Fruit fly (Drosophila melanogaster) Kc167 (cell line): Measurements from ENCODE around the gene Tpi.

Experiments used
- Myc ChIP-seq: fragments of >200 bp; optimal IDR thresholded peaks from 2 replicates; lab custom pipeline; 2017; ENCODE audit warnings: missing external identifiers
- Sin3A ChIP-seq: fragments of >200 bp; optimal IDR thresholded peaks from 2 replicates; lab custom pipeline; 2018; ENCODE audit warnings: missing external identifiers
- h ChIP-seq: fragments of >200 bp; optimal IDR thresholded peaks from 3 replicates; lab custom pipeline; 2018; ENCODE audit warnings: missing external identifiers
- insv ChIP-seq: fragments of >200 bp; optimal IDR thresholded peaks from 3 replicates; lab custom pipeline; 2018; ENCODE audit warnings: missing external identifiers
- psq ChIP-seq: fragments of >200 bp; optimal IDR thresholded peaks from 2 replicates; lab custom pipeline; 2017; ENCODE audit warnings: missing external identifiers
- ttk ChIP-seq: sonication (Bioruptor generic); optimal IDR thresholded peaks from 2 replicates; lab custom pipeline; 2017; ENCODE audit warnings: missing external identifiers

Gene Tpi

dm6 chr3R:30163228-30163627 is 28.8 kb upstream of the Tpi start:
- TF ChIP-seq psq, result no peak
- no peak for TF ChIP-seq Myc (lab: Kevin White, UChicago)
- TF ChIP-seq insv, result no peak
- no peak for TF ChIP-seq h (lab: Kevin White, UChicago)
- no peak for TF ChIP-seq ttk (lab: Kevin White, UChicago)

DNA sequence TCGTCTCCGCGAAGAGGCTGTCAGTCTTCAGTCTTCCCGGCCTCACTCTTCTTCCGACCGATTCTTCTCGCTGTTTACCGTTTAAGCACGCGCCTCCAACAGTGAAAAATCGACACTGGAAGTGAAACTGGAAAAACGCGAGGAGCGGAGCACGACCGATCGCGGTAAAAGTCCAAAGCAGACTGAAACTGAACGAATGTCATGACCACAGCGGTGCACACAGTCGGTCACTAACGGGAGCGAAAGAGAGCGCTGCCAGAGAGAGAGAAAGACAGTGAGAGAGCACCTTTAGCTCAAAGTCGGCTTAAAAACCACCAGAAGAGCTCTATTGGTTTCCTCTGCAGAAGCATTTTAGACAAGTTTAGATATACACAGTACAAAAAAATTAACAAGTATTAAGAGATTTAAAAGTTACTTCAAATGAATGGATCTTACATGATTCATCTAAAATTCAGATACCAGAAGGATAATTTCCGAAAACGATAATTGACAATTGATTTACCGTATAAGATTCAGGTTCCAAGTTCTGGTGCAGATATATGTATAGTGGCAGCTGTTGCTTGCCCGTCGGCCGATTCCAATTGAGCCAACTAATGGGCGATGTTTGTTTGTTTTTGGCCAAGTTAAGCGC is 26.0 kb upstream of the Tpi start, which contains the start of gene CG11498:
Gene CG11498 (minus strand): TSS at position 162 of the 631 bp plus-strand sequence.
- TF ChIP-seq Myc (lab: Kevin White, UChicago) (no peak), ttk (lab: Kevin White, UChicago) (no peak), h (lab: Kevin White, UChicago) (no peak), Sin3A (lab: Kevin White, UChicago) (no peak), psq (no peak), insv (no peak)

dm6 chr3R:30153864-30154263 is 19.5 kb upstream of the Tpi start:
- no peak for TF ChIP-seq psq
- TF ChIP-seq ttk (lab: Kevin White, UChicago), result no peak
- TF ChIP-seq insv, result no peak
- no peak for TF ChIP-seq Sin3A (lab: Kevin White, UChicago)
- TF ChIP-seq h (lab: Kevin White, UChicago), result no peak
- TF ChIP-seq Myc (lab: Kevin White, UChicago), result no peak

DNA sequence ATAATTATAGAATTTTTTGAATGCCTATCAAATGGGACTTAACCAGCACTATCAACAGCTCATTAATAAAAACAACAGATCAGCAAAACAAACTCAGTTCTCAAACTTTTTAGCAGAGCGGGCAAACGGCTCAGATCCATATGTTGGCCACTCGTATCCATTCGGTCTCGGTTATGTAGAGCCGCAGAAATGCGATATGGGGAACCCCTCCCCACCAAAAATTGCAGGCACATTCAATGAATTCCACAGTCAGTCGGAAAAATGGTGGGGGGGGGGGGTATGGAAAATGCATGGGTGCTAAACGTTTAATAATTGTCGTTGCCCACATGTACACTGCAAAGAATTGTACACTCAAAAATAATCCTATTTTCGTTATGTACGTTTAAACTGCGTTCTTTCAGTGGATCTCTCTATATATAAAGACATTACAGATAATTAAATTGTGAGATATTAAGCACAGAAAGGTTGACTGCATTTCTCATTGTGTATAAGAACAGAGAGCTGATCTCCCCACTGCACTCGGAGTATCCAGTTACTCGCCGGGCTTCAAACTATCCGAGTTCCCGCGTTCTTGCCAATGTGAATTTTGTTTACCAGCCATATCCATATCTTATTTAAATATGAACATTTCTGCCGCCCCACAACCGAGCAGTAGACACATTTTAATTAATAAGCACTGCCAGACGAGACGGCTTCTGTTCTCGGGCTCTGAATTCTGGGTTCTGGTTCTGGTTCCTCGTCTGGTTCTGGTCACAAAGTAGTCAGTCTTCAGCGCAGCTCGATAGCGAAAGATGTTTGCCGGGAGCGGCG is 17.1 kb upstream of the Tpi start, which contains the start of gene CG15529:
Gene CG15529 (plus strand): TSS at position 760 of the 810 bp plus-strand sequence.
- TF ChIP-seq h (lab: Kevin White, UChicago), result no peak
- no peak for TF ChIP-seq insv
- TF ChIP-seq Myc (lab: Kevin White, UChicago), result no peak
- TF ChIP-seq psq, result no peak
- no peak for TF ChIP-seq Sin3A (lab: Kevin White, UChicago)
- no peak for TF ChIP-seq ttk (lab: Kevin White, UChicago)

DNA sequence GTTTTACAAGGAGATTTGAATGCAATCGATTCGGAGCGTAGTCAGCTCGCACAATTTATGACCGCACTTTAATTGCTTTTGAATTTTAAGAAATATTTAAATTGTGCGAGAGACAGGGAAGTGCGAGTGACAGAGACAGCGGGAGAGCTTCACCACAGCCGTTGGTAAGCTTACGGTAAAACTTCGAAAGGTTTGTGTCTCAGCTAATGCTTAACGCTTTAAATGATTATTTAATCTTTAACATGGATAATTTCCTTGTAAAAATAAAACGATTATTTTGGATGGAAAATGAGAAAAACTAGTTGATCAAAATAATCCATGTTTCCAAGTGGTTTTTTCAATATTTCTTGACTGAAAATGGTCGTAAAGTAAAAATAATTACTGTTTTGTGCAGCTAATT is 16.2 kb upstream of the Tpi start:
- no peak for TF ChIP-seq Sin3A (lab: Kevin White, UChicago)
- no peak for TF ChIP-seq insv
- TF ChIP-seq psq, result no peak
- no peak for TF ChIP-seq ttk (lab: Kevin White, UChicago)
- no peak for TF ChIP-seq h (lab: Kevin White, UChicago)
- TF ChIP-seq Myc (lab: Kevin White, UChicago), result no peak

DNA sequence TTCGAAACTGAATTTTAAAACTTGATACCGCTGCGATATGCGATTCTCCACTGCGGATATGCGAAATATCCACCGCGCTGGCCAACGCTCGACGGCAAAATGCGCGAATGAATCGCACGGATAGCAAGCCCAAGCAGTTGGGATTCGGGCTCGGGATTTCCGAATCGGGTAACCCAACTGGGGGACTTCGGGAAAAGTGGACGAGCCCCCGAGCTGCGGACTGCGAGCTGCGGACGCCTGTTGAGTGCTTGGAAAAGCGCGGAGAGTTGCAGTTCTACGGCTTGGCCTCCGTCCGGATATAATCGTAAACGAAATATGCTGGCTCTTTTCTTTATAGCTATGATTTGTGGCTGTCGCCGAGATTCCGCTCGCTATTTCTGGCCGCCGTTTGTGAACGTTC is 15.1 kb upstream of the Tpi start, which contains the start of gene AdoR:
Gene AdoR (minus strand): TSS at position 101 of the 400 bp plus-strand sequence.
- TF ChIP-seq Sin3A (lab: Kevin White, UChicago), result no peak
- no peak for TF ChIP-seq ttk (lab: Kevin White, UChicago)
- no peak for TF ChIP-seq Myc (lab: Kevin White, UChicago)
- no peak for TF ChIP-seq insv
- no peak for TF ChIP-seq h (lab: Kevin White, UChicago)

dm6 chr3R:30132295-30132694 is 2.1 kb downstream of the Tpi start, which contains the start of gene CG31029:
Gene CG31029 (minus strand): TSS chr3R:30132395.
- TF ChIP-seq psq (no peak), Myc (lab: Kevin White, UChicago) (no peak), insv (no peak), h (lab: Kevin White, UChicago) (no peak), ttk (lab: Kevin White, UChicago) (no peak), Sin3A (lab: Kevin White, UChicago) (no peak)

dm6 chr3R:30129019-30129418 is 5.4 kb downstream of the Tpi start, which contains the start of gene Ppi1:
Gene Ppi1 (minus strand): TSS chr3R:30129119.
- no peak for TF ChIP-seq Sin3A (lab: Kevin White, UChicago)
- no peak for TF ChIP-seq ttk (lab: Kevin White, UChicago)
- no peak for TF ChIP-seq insv
- TF ChIP-seq psq, result no peak
- no peak for TF ChIP-seq h (lab: Kevin White, UChicago)
- TF ChIP-seq Myc (lab: Kevin White, UChicago), result no peak

DNA sequence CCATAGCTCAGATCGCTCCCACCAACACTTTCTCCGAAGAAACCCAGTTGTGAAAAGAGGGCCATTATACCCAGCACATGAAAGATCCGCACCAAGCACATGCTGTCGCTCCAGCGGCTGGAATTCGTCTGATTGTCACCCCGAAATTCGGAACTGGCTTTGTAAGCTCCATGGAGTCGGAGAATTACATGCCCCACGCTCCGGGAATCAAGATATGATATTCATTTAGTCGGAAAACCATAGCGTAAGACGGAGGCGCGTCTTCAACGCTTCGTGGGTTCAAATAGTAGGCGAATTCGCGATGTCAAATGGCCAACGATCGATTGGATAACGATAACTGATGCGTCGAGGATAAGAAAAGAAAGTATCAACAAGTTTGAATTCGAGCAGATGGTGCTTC is 9.8 kb downstream of the Tpi start, which contains the start of gene CG45073:
Gene CG45073 (minus strand): TSS at position 101 of the 400 bp plus-strand sequence.
- no peak for TF ChIP-seq ttk (lab: Kevin White, UChicago)
- no peak for TF ChIP-seq Sin3A (lab: Kevin White, UChicago)
- TF ChIP-seq h (lab: Kevin White, UChicago), result no peak
- TF ChIP-seq insv, result no peak
- no peak for TF ChIP-seq Myc (lab: Kevin White, UChicago)
- no peak for TF ChIP-seq psq

DNA sequence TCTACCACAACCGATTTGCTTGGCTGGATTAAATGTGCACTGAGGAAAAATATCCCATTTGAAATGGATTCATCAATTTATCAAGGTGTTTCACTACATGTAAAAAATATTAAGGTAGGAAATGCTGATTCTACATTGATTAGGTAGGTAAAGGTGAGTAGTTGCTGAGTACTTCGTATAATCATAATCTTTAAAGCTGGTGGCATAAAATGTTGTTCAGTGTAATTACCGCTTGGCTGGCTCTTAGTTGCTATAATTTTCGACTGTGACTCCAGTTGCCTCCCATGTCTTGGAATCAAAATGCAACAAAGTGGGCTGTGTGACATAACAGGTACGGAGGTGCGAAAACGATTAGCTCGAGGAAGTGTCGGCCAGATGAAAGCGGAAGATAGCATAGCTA is 11.2 kb downstream of the Tpi start, which contains the start of gene CG45072:
Gene CG45072 (minus strand): TSS at position 101 of the 400 bp plus-strand sequence.
- no peak for TF ChIP-seq psq
- TF ChIP-seq Sin3A (lab: Kevin White, UChicago), result no peak
- TF ChIP-seq h (lab: Kevin White, UChicago), result no peak
- TF ChIP-seq Myc (lab: Kevin White, UChicago), result no peak
- TF ChIP-seq insv, result no peak
- TF ChIP-seq ttk (lab: Kevin White, UChicago), result no peak

DNA sequence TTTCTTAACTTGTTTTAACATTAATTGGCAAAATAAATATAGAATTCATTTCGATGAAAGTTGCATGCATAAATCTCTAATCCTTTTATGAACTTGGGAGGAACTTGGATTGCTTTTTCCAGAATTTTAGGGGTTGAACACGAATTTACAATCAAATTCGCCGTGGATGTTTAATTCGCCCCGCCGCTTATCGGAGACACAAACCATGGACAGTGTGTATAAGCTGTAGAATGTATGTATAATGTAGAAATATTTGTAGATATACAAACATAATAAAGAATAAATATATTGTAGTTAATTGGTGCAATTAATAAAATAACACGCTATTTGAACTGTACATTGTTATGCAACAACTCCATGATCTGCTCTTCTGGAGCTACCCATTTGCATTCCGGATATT is 12.7 kb downstream of the Tpi start:
- TF ChIP-seq Sin3A (lab: Kevin White, UChicago), result no peak
- TF ChIP-seq ttk (lab: Kevin White, UChicago), result no peak
- TF ChIP-seq insv, result no peak
- TF ChIP-seq h (lab: Kevin White, UChicago), result no peak
- TF ChIP-seq Myc (lab: Kevin White, UChicago), result no peak
- TF ChIP-seq psq, result no peak
